Fruit fly (Drosophila melanogaster) whole organism, wandering third instar larva: ENCODE results near the gene Lgr4.

Source experiments
- CG9705 ChIP-seq: fragments of 200-800 bp; sonication (Bioruptor generic); optimal IDR thresholded peaks from 2 replicates; lab custom pipeline; 2018; ENCODE audit warnings: missing biosample characterization, mild to moderate bottlenecking, missing genetic modification characterization
- CrebA ChIP-seq: fragments of 200-800 bp; sonication (Bioruptor generic); optimal IDR thresholded peaks from 2 replicates; lab custom pipeline; 2016; ENCODE audit warnings: missing biosample characterization, mild to moderate bottlenecking, missing genetic modification characterization, borderline replicate concordance
- Hr78 ChIP-seq: fragments of >200 bp; optimal IDR thresholded peaks from 2 replicates; lab custom pipeline; 2017; ENCODE audit warnings: missing biosample characterization, missing genetic modification characterization
- Myc ChIP-seq: fragments of >200 bp; optimal IDR thresholded peaks from 2 replicates; lab custom pipeline; 2017
- Rel ChIP-seq, 2 experiments: fragments of 200-800 bp; sonication (Bioruptor generic) in 1 of 2; optimal IDR thresholded peaks; 2 replicates in 1 of 2; 3 replicates in 1 of 2; lab custom pipeline; 2016 to 2019; ENCODE audit warnings: mild to moderate bottlenecking in 2 of 2, missing biosample characterization in 2 of 2, missing genetic modification characterization in 2 of 2, moderate library complexity in 1 of 2
- Vsx2 ChIP-seq: fragments of 200-300, 225-300 bp; sonication (Bioruptor generic); optimal IDR thresholded peaks from 2 replicates; lab custom pipeline; 2018; ENCODE audit warnings: missing biosample characterization, missing genetic modification characterization; ENCODE audit not compliant: partially characterized antibody
- br ChIP-seq: fragments of 200-800 bp; sonication (Bioruptor generic); optimal IDR thresholded peaks from 2 replicates; lab custom pipeline; 2016; ENCODE audit warnings: missing biosample characterization, missing genetic modification characterization
- h ChIP-seq: fragments of 200-800 bp; sonication (Bioruptor generic); optimal IDR thresholded peaks from 3 replicates; lab custom pipeline; 2016; ENCODE audit warnings: missing biosample characterization, mild to moderate bottlenecking, missing genetic modification characterization
- lola ChIP-seq: fragments of >200 bp; optimal IDR thresholded peaks from 2 replicates; lab custom pipeline; 2017; ENCODE audit warnings: missing biosample characterization, missing genetic modification characterization
- pan ChIP-seq: fragments of >200 bp; optimal IDR thresholded peaks from 2 replicates; lab custom pipeline; 2017
- psq ChIP-seq: fragments of 200-800 bp; sonication (Bioruptor generic); optimal IDR thresholded peaks from 3 replicates; lab custom pipeline; 2017; ENCODE audit warnings: missing biosample characterization, mild to moderate bottlenecking, missing genetic modification characterization, moderate library complexity
- sage ChIP-seq: fragments of 200-800 bp; sonication (Bioruptor generic); optimal IDR thresholded peaks from 2 replicates; lab custom pipeline; 2016; ENCODE audit warnings: missing biosample characterization, mild to moderate bottlenecking, missing genetic modification characterization
- usp ChIP-seq: fragments of >200 bp; optimal IDR thresholded peaks from 2 replicates; lab custom pipeline; 2017; ENCODE audit warnings: missing biosample characterization, missing genetic modification characterization

dm6 chrX:13209410-13209809 lies 20.4 kb upstream of the Lgr4 start:
- TF ChIP-seq psq, result no peak
- TF ChIP-seq usp (GFP tag; lab: Kevin White, UChicago), result no peak
- no peak for TF ChIP-seq Vsx2 (GFP tag; lab: Kevin White, UChicago)
- no peak for TF ChIP-seq pan (lab: Kevin White, UChicago)
- no peak for TF ChIP-seq br (GFP tag; lab: Kevin White, UChicago)
- no peak for TF ChIP-seq Hr78 (GFP tag; lab: Kevin White, UChicago)
- TF ChIP-seq CG9705 (GFP tag; lab: Kevin White, UChicago), result no peak
- TF ChIP-seq CrebA (GFP tag; lab: Kevin White, UChicago), result no peak
- TF ChIP-seq Myc, result no peak
- no peak for TF ChIP-seq h (GFP tag; lab: Kevin White, UChicago)
- TF ChIP-seq sage, result no peak
- no peak for TF ChIP-seq Rel (GFP tag; optimal IDR thresholded peaks at IDR 0.05; lab: Kevin White, UChicago)
- TF ChIP-seq Rel (tag; optimal IDR thresholded peaks at IDR 0.05; lab: Kevin White, UChicago), result no peak
- no peak for TF ChIP-seq lola (GFP tag; lab: Kevin White, UChicago)
